Worm (Caenorhabditis elegans) whole organism, young adult: Measurements from ENCODE around the gene F43G6.7.

Source experiments
- B0019.2 ChIP-seq: fragments of 200-800 bp; sonication (Bioruptor generic); conservative IDR thresholded peaks from 2 replicates; pipeline ENCODE4 v1.3.6; 2022; ENCODE audit warnings: missing genetic modification reagents, missing genetic modification characterization, missing compliant biosample characterization
- B0336.3 ChIP-seq: fragments of 200-800 bp; sonication (Bioruptor generic); IDR thresholded peaks from 2 replicates; pipeline ENCODE4 v1.3.6; 2022; ENCODE audit warnings: missing genetic modification characterization, missing compliant biosample characterization
- F33H1.4 ChIP-seq: fragments of 200-800 bp; sonication (Bioruptor generic); IDR thresholded peaks from 2 replicates; pipeline ENCODE4 v1.3.6; 2022; ENCODE audit warnings: missing genetic modification reagents, missing genetic modification characterization, missing compliant biosample characterization
- F39B2.1 ChIP-seq: fragments of 200-800 bp; sonication (Bioruptor generic); IDR thresholded peaks from 2 replicates; pipeline ENCODE4 v1.3.6; 2022; ENCODE audit warnings: missing genetic modification reagents, missing genetic modification characterization, missing compliant biosample characterization
- K12H6.12 ChIP-seq: fragments of 200-800 bp; sonication (Bioruptor generic); optimal IDR thresholded peaks from 2 replicates; lab custom pipeline; 2018; ENCODE audit warnings: mild to moderate bottlenecking, missing genetic modification characterization, missing compliant biosample characterization
- T07F8.4 ChIP-seq: sonication (generic microtip); optimal IDR thresholded peaks from 2 replicates; lab custom pipeline; 2016; ENCODE audit warnings: mild to moderate bottlenecking, missing genetic modification characterization, moderate library complexity, missing compliant biosample characterization
- Y56A3A.18 ChIP-seq: fragments of 200-800 bp; sonication (Bioruptor generic); IDR thresholded peaks from 2 replicates; pipeline ENCODE4 v1.3.6; 2022; ENCODE audit warnings: missing genetic modification reagents, missing genetic modification characterization, missing compliant biosample characterization
- Y67H2A.10 ChIP-seq: fragments of 200-800 bp; sonication (Bioruptor generic); conservative IDR thresholded peaks from 2 replicates; pipeline ENCODE4 v1.3.6; 2022; ENCODE audit warnings: missing genetic modification reagents, missing genetic modification characterization, missing compliant biosample characterization
- Y95B8A.8 ChIP-seq: fragments of 200-800 bp; sonication (Bioruptor generic); IDR thresholded peaks from 2 replicates; pipeline ENCODE4 v1.3.6; 2022; ENCODE audit warnings: missing genetic modification reagents, missing genetic modification characterization, missing compliant biosample characterization
- atf-7 ChIP-seq: sonication (generic microtip); optimal IDR thresholded peaks from 2 replicates; lab custom pipeline; 2017; ENCODE audit warnings: mild to moderate bottlenecking, missing genetic modification characterization, missing compliant biosample characterization
- attf-3 ChIP-seq: fragments of 200-800 bp; sonication (Bioruptor generic); conservative IDR thresholded peaks from 2 replicates; pipeline ENCODE4 v1.3.6; 2022; ENCODE audit warnings: missing genetic modification reagents, missing genetic modification characterization, missing compliant biosample characterization
- attf-6 ChIP-seq: fragments of 200-800 bp; sonication (Bioruptor generic); IDR thresholded peaks from 2 replicates; pipeline ENCODE4 v1.3.6; 2022; ENCODE audit warnings: missing genetic modification reagents, missing genetic modification characterization, missing compliant biosample characterization
- ccch-3 ChIP-seq: fragments of 200-800 bp; sonication (Bioruptor generic); optimal IDR thresholded peaks from 2 replicates; lab custom pipeline; 2018; ENCODE audit warnings: mild to moderate bottlenecking, missing genetic modification characterization, missing compliant biosample characterization
- cebp-1 ChIP-seq, 2 experiments: fragments of 200-800 bp in 1 of 2; sonication (Bioruptor generic) in 1 of 2; sonication (generic microtip) in 1 of 2; IDR thresholded peaks in 1 of 2; optimal IDR thresholded peaks in 1 of 2; 2 replicates each; pipeline versions ENCODE4 v1.3.6 to Lab custom; 2017 to 2022; ENCODE audit warnings: missing compliant biosample characterization in 2 of 2, missing genetic modification characterization in 2 of 2, mild to moderate bottlenecking in 1 of 2, missing genetic modification reagents in 1 of 2, moderate library complexity in 1 of 2
- cebp-2 ChIP-seq: fragments of 200-800 bp; sonication (Bioruptor generic); IDR thresholded peaks from 2 replicates; pipeline ENCODE4 v1.3.6; 2022; ENCODE audit warnings: missing genetic modification characterization, missing compliant biosample characterization
- ceh-100 ChIP-seq: fragments of 200-800 bp; sonication (Bioruptor generic); IDR thresholded peaks from 2 replicates; pipeline ENCODE4 v1.3.6; 2022; ENCODE audit warnings: missing genetic modification reagents, missing genetic modification characterization, missing compliant biosample characterization
- ceh-79 ChIP-seq: sonication (generic microtip); optimal IDR thresholded peaks from 2 replicates; lab custom pipeline; 2017; ENCODE audit warnings: mild to moderate bottlenecking, missing genetic modification characterization, missing compliant biosample characterization
- ceh-91 ChIP-seq: fragments of 200-800 bp; sonication (Bioruptor generic); IDR thresholded peaks from 2 replicates; pipeline ENCODE4 v1.3.6; 2022; ENCODE audit warnings: missing genetic modification reagents, missing genetic modification characterization, missing compliant biosample characterization
- chd-7 ChIP-seq: sonication (generic microtip); optimal IDR thresholded peaks from 2 replicates; lab custom pipeline; 2016; ENCODE audit warnings: mild to moderate bottlenecking, missing genetic modification characterization, moderate library complexity, missing compliant biosample characterization
- dox-1 ChIP-seq: fragments of 200-800 bp; sonication (Bioruptor generic); IDR thresholded peaks from 2 replicates; pipeline ENCODE4 v1.3.6; 2022; ENCODE audit warnings: missing genetic modification reagents, missing genetic modification characterization, missing compliant biosample characterization
- ekl-4 ChIP-seq: fragments of 200-800 bp; sonication (Bioruptor generic); IDR thresholded peaks from 2 replicates; pipeline ENCODE4 v1.3.6; 2022; ENCODE audit warnings: missing genetic modification reagents, missing genetic modification characterization, missing compliant biosample characterization
- hrde-1 ChIP-seq: sonication (generic microtip); optimal IDR thresholded peaks from 2 replicates; lab custom pipeline; 2016; ENCODE audit warnings: missing genetic modification characterization, mild to moderate bottlenecking, missing compliant biosample characterization, moderate library complexity, missing genotype, missing genetic modification reagents, borderline replicate concordance
- lag-1 ChIP-seq: fragments of 200-800 bp; sonication (Bioruptor generic); IDR thresholded peaks from 2 replicates; pipeline ENCODE4 v1.3.6; 2022; ENCODE audit warnings: missing genetic modification reagents, missing genetic modification characterization, missing compliant biosample characterization
- lin-54 ChIP-seq: fragments of 200-800 bp; sonication (Bioruptor generic); optimal IDR thresholded peaks from 2 replicates; lab custom pipeline; 2018; ENCODE audit warnings: mild to moderate bottlenecking, missing genetic modification characterization, missing compliant biosample characterization
- lsl-1 ChIP-seq: fragments of 200-800 bp; sonication (Bioruptor generic); optimal IDR thresholded peaks from 2 replicates; lab custom pipeline; 2018; ENCODE audit warnings: mild to moderate bottlenecking, missing genetic modification characterization, moderate library complexity, missing compliant biosample characterization
- madf-3 ChIP-seq: fragments of 200-800 bp; sonication (Bioruptor generic); IDR thresholded peaks from 2 replicates; pipeline ENCODE4 v1.3.6; 2022; ENCODE audit warnings: missing genetic modification reagents, missing genetic modification characterization, missing compliant biosample characterization
- madf-6 ChIP-seq: fragments of 200-800 bp; sonication (Bioruptor generic); IDR thresholded peaks from 2 replicates; pipeline ENCODE4 v1.3.6; 2022; ENCODE audit warnings: missing genetic modification reagents, missing genetic modification characterization, missing compliant biosample characterization
- mcd-1 ChIP-seq: fragments of 200-800 bp; sonication (Bioruptor generic); IDR thresholded peaks from 2 replicates; pipeline ENCODE4 v1.3.6; 2022; ENCODE audit warnings: missing genetic modification reagents, missing genetic modification characterization, missing compliant biosample characterization
- mes-4 ChIP-seq: sonication (generic microtip); optimal IDR thresholded peaks from 2 replicates; lab custom pipeline; 2016; ENCODE audit warnings: missing genotype, missing genetic modification characterization, missing compliant biosample characterization
- nfya-2 ChIP-seq: fragments of 200-800 bp; sonication (Bioruptor generic); IDR thresholded peaks from 2 replicates; pipeline ENCODE4 v1.3.6; 2022; ENCODE audit warnings: missing genetic modification reagents, missing genetic modification characterization, missing compliant biosample characterization
- nfyb-1 ChIP-seq: fragments of 200-800 bp; sonication (Bioruptor generic); IDR thresholded peaks from 2 replicates; pipeline ENCODE4 v1.3.6; 2022; ENCODE audit warnings: missing genetic modification reagents, missing genetic modification characterization, missing compliant biosample characterization
- nhr-179 ChIP-seq: sonication (generic microtip); optimal IDR thresholded peaks from 2 replicates; lab custom pipeline; 2016; ENCODE audit warnings: mild to moderate bottlenecking, missing genetic modification characterization, missing compliant biosample characterization
- nhr-90 ChIP-seq: sonication (generic microtip); optimal IDR thresholded peaks from 2 replicates; lab custom pipeline; 2016; ENCODE audit warnings: missing genotype, mild to moderate bottlenecking, missing genetic modification characterization, missing compliant biosample characterization
- pha-4 ChIP-seq: fragments of 150-350 bp; sonication (generic microtip); optimal IDR thresholded peaks from 2 replicates; lab custom pipeline; 2014; ENCODE audit warnings: missing biosample characterization, missing genetic modification reagents, missing genetic modification characterization
- snpc-1.3 ChIP-seq: sonication (generic microtip); optimal IDR thresholded peaks from 2 replicates; lab custom pipeline; 2017; ENCODE audit warnings: missing genetic modification characterization, mild to moderate bottlenecking, missing compliant biosample characterization, antibody characterized with exemption, moderate library complexity, missing genotype, missing genetic modification reagents; ENCODE audit not compliant: insufficient read depth
- snpc-3.4 ChIP-seq: sonication (generic microtip); optimal IDR thresholded peaks from 2 replicates; lab custom pipeline; 2017; ENCODE audit warnings: missing genetic modification characterization, mild to moderate bottlenecking, missing compliant biosample characterization, antibody characterized with exemption, moderate library complexity, missing genotype, missing genetic modification reagents
- sptf-2 ChIP-seq: fragments of 200-800 bp; sonication (Bioruptor generic); optimal IDR thresholded peaks from 2 replicates; lab custom pipeline; 2018; ENCODE audit warnings: mild to moderate bottlenecking, missing genetic modification characterization, missing compliant biosample characterization
- tbx-9 ChIP-seq: sonication (generic microtip); optimal IDR thresholded peaks from 2 replicates; lab custom pipeline; 2016; ENCODE audit warnings: borderline replicate concordance, missing genetic modification characterization, inconsistent platforms, missing compliant biosample characterization
- tlf-1 ChIP-seq: fragments of 200-800 bp; sonication (Bioruptor generic); optimal IDR thresholded peaks from 2 replicates; lab custom pipeline; 2018; ENCODE audit warnings: mild to moderate bottlenecking, missing genetic modification characterization, missing compliant biosample characterization
- unc-130 ChIP-seq: sonication (generic microtip); optimal IDR thresholded peaks from 2 replicates; lab custom pipeline; 2016; ENCODE audit warnings: missing genetic modification reagents, missing genetic modification characterization, missing compliant biosample characterization
- unc-62 ChIP-seq: fragments of 150-350 bp; optimal IDR thresholded peaks from 2 replicates; lab custom pipeline; 2014; ENCODE audit warnings: missing biosample characterization, missing genetic modification reagents, missing genetic modification characterization
- xnd-1 ChIP-seq: sonication (generic microtip); optimal IDR thresholded peaks from 2 replicates; lab custom pipeline; 2016; ENCODE audit warnings: missing genotype, missing genetic modification reagents, missing genetic modification characterization, missing compliant biosample characterization
- ztf-25 ChIP-seq: fragments of 200-800 bp; sonication (Bioruptor generic); IDR thresholded peaks from 2 replicates; pipeline ENCODE4 v1.3.6; 2022; ENCODE audit warnings: missing genetic modification reagents, missing genetic modification characterization, missing compliant biosample characterization
- ztf-26 ChIP-seq: sonication (generic microtip); optimal IDR thresholded peaks from 2 replicates; lab custom pipeline; 2017; ENCODE audit warnings: missing genetic modification characterization, missing compliant biosample characterization
- ztf-3 ChIP-seq: fragments of 200-800 bp; sonication (Bioruptor generic); optimal IDR thresholded peaks from 2 replicates; lab custom pipeline; 2018; ENCODE audit warnings: mild to moderate bottlenecking, missing genetic modification characterization, missing compliant biosample characterization

F43G6.7 gene

ce11 chrII:11772364-11772763 lies 38.2 kb upstream of the F43G6.7 start, which contains the start of gene F44E5.15:
Gene F44E5.15 (plus strand): TSS chrII:11772664.
- no peak for TF ChIP-seq lag-1 (GFP tag; lab: Robert Waterston, UW)

DNA sequence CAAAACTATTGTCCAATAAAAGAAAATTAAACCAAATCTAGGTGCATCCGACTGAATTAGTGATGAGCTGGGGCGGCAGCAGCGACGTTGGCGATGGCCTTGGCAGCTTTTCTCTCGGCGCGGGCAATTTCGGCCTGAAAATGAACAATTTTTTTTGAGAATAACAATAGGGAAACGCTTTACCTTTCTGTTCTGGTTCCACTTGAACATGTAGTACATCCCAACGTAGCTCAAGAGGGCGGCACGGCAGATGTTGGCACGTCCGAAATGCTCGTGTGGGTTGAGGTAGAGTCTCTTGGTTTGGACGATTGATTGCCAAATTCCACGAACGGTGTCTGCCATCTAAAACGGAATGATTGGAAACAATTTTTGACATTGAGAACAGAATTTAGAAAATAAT lies 36.4 kb upstream of the F43G6.7 start, which contains the start of gene F44E5.1:
F44E5.1 (minus strand) TSS at position 342 of the 400 bp plus-strand sequence.
- peak; percentile 35; the same call in 1 of the 2 replicates for TF ChIP-seq mcd-1 (GFP tag; lab: Robert Waterston, UW)
- TF ChIP-seq nfyb-1 = peak; percentile 69
- TF ChIP-seq ekl-4 (GFP tag; lab: Robert Waterston, UW) = peak; percentile 22; the same call in 1 of the 2 replicates
- peak; percentile 42 for TF ChIP-seq madf-6 (GFP tag; lab: Robert Waterston, UW)
- TF ChIP-seq sptf-2 = no peak
- peak; percentile 4 for TF ChIP-seq ceh-79
- no peak for TF ChIP-seq nfya-2 (GFP tag; lab: Robert Waterston, UW)
- peak; percentile 16 for TF ChIP-seq lsl-1
- TF ChIP-seq chd-7 = peak; percentile 68

- TF ChIP-seq mes-4 (no peak), Y56A3A.18 (GFP tag; lab: Robert Waterston, UW) (no peak), ceh-91 (GFP tag; lab: Robert Waterston, UW) (peak; percentile 69), dox-1 (GFP tag; lab: Robert Waterston, UW) (peak; percentile 80), cebp-2 (GFP tag; lab: Robert Waterston, UW) (no peak), K12H6.12 (tag; lab: Kevin White, UChicago) (no peak), Y95B8A.8 (GFP tag; lab: Robert Waterston, UW) (no peak), nhr-90 (no peak), atf-7 (tag; lab: Kevin White, UChicago) (no peak), ceh-100 (GFP tag; lab: Robert Waterston, UW) (no peak), ztf-26 (tag; lab: Kevin White, UChicago) (no peak), snpc-3.4 (tag; lab: Kevin White, UChicago) (peak; percentile 12), hrde-1 (tag; lab: Kevin White, UChicago) (no peak), B0019.2 (GFP tag; lab: Robert Waterston, UW) (no peak), tlf-1 (GFP tag; lab: Kevin White, UChicago) (no peak), B0336.3 (GFP tag; lab: Robert Waterston, UW) (no peak), ztf-25 (GFP tag; lab: Robert Waterston, UW) (no peak), snpc-1.3 (tag; lab: Kevin White, UChicago) (no peak), T07F8.4 (tag; lab: Kevin White, UChicago) (no peak), nhr-179 (tag; lab: Kevin White, UChicago) (no peak), ccch-3 (GFP tag; lab: Kevin White, UChicago) (no peak), unc-130 (no peak), attf-3 (GFP tag; lab: Robert Waterston, UW) (no peak), lin-54 (peak; percentile 57), xnd-1 (tag; lab: Kevin White, UChicago) (no peak), ztf-3 (GFP tag; lab: Kevin White, UChicago) (no peak), F33H1.4 (GFP tag; lab: Robert Waterston, UW) (peak; percentile 82), attf-6 (GFP tag; lab: Robert Waterston, UW) (no peak), pha-4 (tag; lab: Kevin White, UChicago) (no peak), madf-3 (0 out of 2 replicates have a peak, but pooled peaks have one; percentile 21), unc-62 (no peak), tbx-9 (tag; lab: Kevin White, UChicago) (no peak), nfya-2 (GFP tag; lab: Robert Waterston, UW) (no peak), F39B2.1 (GFP tag; lab: Robert Waterston, UW) (no peak), Y67H2A.10 (no peak), cebp-1 (GFP tag; IDR thresholded peaks at IDR 0.05; lab: Robert Waterston, UW) (no peak), cebp-1 (tag; optimal IDR thresholded peaks at IDR 0.05; lab: Kevin White, UChicago) (peak; percentile 63)
These were observed 32.6 kb upstream of the F43G6.7 start, which contains the start of the genes patr-1 and dna-2 for ce11 chrII:11777893-11778480. Gene patr-1 (minus strand): TSS chrII:11777943. Gene dna-2 (plus strand): TSS chrII:11778430.
